Worm (Caenorhabditis elegans) whole organism, L4 larva: ENCODE measurements around the gene C50B6.9.

Experiments used
- D1046.2 ChIP-seq: fragments of 200-800 bp; sonication (Bioruptor generic); IDR thresholded peaks from 2 replicates; pipeline ENCODE4 v1.3.6; 2022; ENCODE audit warnings: missing genetic modification characterization, missing compliant biosample characterization
- F10B5.3 ChIP-seq: sonication (generic microtip); optimal IDR thresholded peaks from 2 replicates; lab custom pipeline; 2016; ENCODE audit warnings: mild to moderate bottlenecking, missing genetic modification characterization, missing compliant biosample characterization
- F37D6.2 ChIP-seq: sonication (generic microtip); optimal IDR thresholded peaks from 2 replicates; lab custom pipeline; 2016; ENCODE audit warnings: mild to moderate bottlenecking, missing genetic modification characterization, missing compliant biosample characterization
- F44E2.7 ChIP-seq: fragments of 200-800 bp; sonication (Bioruptor generic); IDR thresholded peaks from 2 replicates; pipeline ENCODE4 v2.1.2; 2022; ENCODE audit warnings: missing genetic modification characterization, missing compliant biosample characterization
- F49E8.2 ChIP-seq: sonication (generic microtip); optimal IDR thresholded peaks from 2 replicates; lab custom pipeline; 2016; ENCODE audit warnings: missing compliant biosample characterization, mild to moderate bottlenecking, missing genetic modification characterization, borderline replicate concordance
- Y48G9A.11 ChIP-seq: fragments of 200-800 bp; sonication (Bioruptor generic); IDR thresholded peaks from 2 replicates; pipeline ENCODE4 v1.3.6; 2022; ENCODE audit warnings: missing genetic modification reagents, missing genetic modification characterization, missing compliant biosample characterization
- Y5F2A.4 ChIP-seq: fragments of 200-800 bp; sonication (Bioruptor generic); optimal IDR thresholded peaks from 2 replicates; lab custom pipeline; 2018; ENCODE audit warnings: mild to moderate bottlenecking, missing genetic modification characterization, missing compliant biosample characterization
- Y75B8A.6 ChIP-seq: fragments of 200-800 bp; sonication (Bioruptor generic); IDR thresholded peaks from 2 replicates; pipeline ENCODE4 v1.3.6; 2022; ENCODE audit warnings: missing genetic modification reagents, missing genetic modification characterization, missing compliant biosample characterization
- ZK337.2 ChIP-seq: fragments of 200-800 bp; sonication (Bioruptor generic); IDR thresholded peaks from 2 replicates; pipeline ENCODE4 v1.3.6; 2022; ENCODE audit warnings: missing genetic modification reagents, missing genetic modification characterization, missing compliant biosample characterization
- ZK546.5 ChIP-seq, 2 experiments: sonication (generic microtip); optimal IDR thresholded peaks; 2 replicates each; lab custom pipeline; 2017; ENCODE audit warnings: missing biosample characterization in 2 of 2, missing genetic modification characterization in 2 of 2
- arid-1 ChIP-seq: fragments of 200-800 bp; sonication (Bioruptor generic); conservative IDR thresholded peaks from 2 replicates; pipeline ENCODE4 v1.3.6; 2022; ENCODE audit warnings: missing genetic modification reagents, missing genetic modification characterization, missing compliant biosample characterization
- ceh-20 ChIP-seq: fragments of 200-800 bp; sonication (Bioruptor generic); IDR thresholded peaks from 2 replicates; pipeline ENCODE4 v1.3.6; 2022; ENCODE audit warnings: missing genetic modification reagents, missing genetic modification characterization, missing compliant biosample characterization
- ceh-44 ChIP-seq: fragments of 200-800 bp; sonication (Bioruptor generic); IDR thresholded peaks from 2 replicates; pipeline ENCODE4 v1.3.6; 2022; ENCODE audit warnings: missing genetic modification reagents, missing genetic modification characterization, missing compliant biosample characterization
- ces-1 ChIP-seq: fragments of 150-350 bp; sonication (generic microtip); optimal IDR thresholded peaks from 4 replicates; lab custom pipeline; 2014; ENCODE audit warnings: missing biosample characterization, missing genetic modification reagents, missing genetic modification characterization
- daf-12 ChIP-seq: fragments of 150-350 bp; optimal IDR thresholded peaks from 2 replicates; lab custom pipeline; 2014; ENCODE audit warnings: missing biosample characterization, missing genetic modification reagents, missing genetic modification characterization
- dmd-8 ChIP-seq: fragments of 200-800 bp; sonication (Bioruptor generic); IDR thresholded peaks from 2 replicates; pipeline ENCODE4 v1.3.6; 2022; ENCODE audit warnings: missing genetic modification characterization, missing compliant biosample characterization
- dmd-9 ChIP-seq: fragments of 200-800 bp; sonication (Bioruptor generic); IDR thresholded peaks from 2 replicates; pipeline ENCODE4 v1.3.6; 2022; ENCODE audit warnings: missing genetic modification reagents, missing genetic modification characterization, missing compliant biosample characterization
- dve-1 ChIP-seq: sonication (generic microtip); optimal IDR thresholded peaks from 2 replicates; lab custom pipeline; 2017; ENCODE audit warnings: antibody characterized with exemption, mild to moderate bottlenecking, missing genetic modification characterization, missing compliant biosample characterization; ENCODE audit not compliant: insufficient read depth
- egl-43 ChIP-seq: fragments of 200-800 bp; sonication (Bioruptor generic); IDR thresholded peaks from 2 replicates; pipeline ENCODE4 v1.3.6; 2022; ENCODE audit warnings: missing genetic modification reagents, missing genetic modification characterization, missing compliant biosample characterization
- fkh-10 ChIP-seq: fragments of 150-350 bp; optimal IDR thresholded peaks from 2 replicates; lab custom pipeline; 2014; ENCODE audit warnings: missing biosample characterization, missing genetic modification reagents, missing genetic modification characterization
- fos-1 ChIP-seq: fragments of 150-350 bp; optimal IDR thresholded peaks from 2 replicates; lab custom pipeline; 2014; ENCODE audit warnings: missing biosample characterization, missing genetic modification characterization
- hlh-11 ChIP-seq: fragments of 200-800 bp; sonication (Bioruptor generic); optimal IDR thresholded peaks from 2 replicates; lab custom pipeline; 2018; ENCODE audit warnings: mild to moderate bottlenecking, missing genetic modification characterization, missing compliant biosample characterization
- hlh-30 ChIP-seq: sonication (generic microtip); optimal IDR thresholded peaks from 2 replicates; lab custom pipeline; 2017; ENCODE audit warnings: antibody characterized with exemption, mild to moderate bottlenecking, missing genetic modification characterization, missing compliant biosample characterization; ENCODE audit not compliant: insufficient read depth
- hmg-1.1 ChIP-seq: fragments of 200-800 bp; sonication (Bioruptor generic); IDR thresholded peaks from 2 replicates; pipeline ENCODE4 v1.3.6; 2022; ENCODE audit warnings: missing genetic modification reagents, missing genetic modification characterization, missing compliant biosample characterization
- jun-1 ChIP-seq: fragments of 150-350 bp; optimal IDR thresholded peaks from 2 replicates; lab custom pipeline; 2014; ENCODE audit warnings: missing biosample characterization, missing genetic modification reagents, missing genetic modification characterization
- lin-38 ChIP-seq: fragments of 200-800 bp; sonication (Bioruptor generic); IDR thresholded peaks from 2 replicates; pipeline ENCODE4 v1.3.6; 2022; ENCODE audit warnings: missing genetic modification reagents, missing genetic modification characterization, missing compliant biosample characterization
- lin-39 ChIP-seq: fragments of 150-350 bp; optimal IDR thresholded peaks from 2 replicates; lab custom pipeline; 2014; ENCODE audit warnings: missing biosample characterization, missing genetic modification reagents, missing genetic modification characterization
- madf-9 ChIP-seq: fragments of 200-800 bp; sonication (Bioruptor generic); conservative IDR thresholded peaks from 2 replicates; pipeline ENCODE4 v1.3.6; 2022; ENCODE audit warnings: missing genetic modification reagents, missing genetic modification characterization, missing compliant biosample characterization
- mdl-1 ChIP-seq, 2 experiments: fragments of 150-350 bp in 1 of 2; sonication (generic microtip) in 1 of 2; optimal IDR thresholded peaks; 2 replicates each; lab custom pipeline; 2014 to 2017; ENCODE audit warnings: missing biosample characterization in 2 of 2, missing genetic modification characterization in 2 of 2
- mep-1 ChIP-seq: fragments of 150-350 bp; sonication (generic microtip); optimal IDR thresholded peaks from 3 replicates; lab custom pipeline; 2014; ENCODE audit warnings: missing biosample characterization, missing genetic modification characterization
- nhr-102 ChIP-seq: sonication (generic microtip); optimal IDR thresholded peaks from 2 replicates; lab custom pipeline; 2016; ENCODE audit warnings: mild to moderate bottlenecking, missing genetic modification characterization, moderate library complexity, missing compliant biosample characterization
- nhr-11 ChIP-seq: fragments of 150-350 bp; optimal IDR thresholded peaks from 2 replicates; lab custom pipeline; 2014; ENCODE audit warnings: missing biosample characterization, missing genetic modification characterization
- nhr-111 ChIP-seq: fragments of 200-800 bp; sonication (Bioruptor generic); optimal IDR thresholded peaks from 2 replicates; lab custom pipeline; 2018; ENCODE audit warnings: mild to moderate bottlenecking, missing genetic modification characterization, missing compliant biosample characterization
- nhr-25 ChIP-seq: sonication (generic microtip); optimal IDR thresholded peaks from 2 replicates; lab custom pipeline; 2017; ENCODE audit warnings: missing genetic modification characterization, mild to moderate bottlenecking, missing compliant biosample characterization, antibody characterized with exemption, moderate library complexity, borderline replicate concordance; ENCODE audit not compliant: insufficient read depth
- nhr-28 ChIP-seq: fragments of 150-350 bp; optimal IDR thresholded peaks from 2 replicates; lab custom pipeline; 2014; ENCODE audit warnings: missing biosample characterization, missing genetic modification characterization
- nhr-42 ChIP-seq: fragments of 200-800 bp; sonication (Bioruptor generic); IDR thresholded peaks from 2 replicates; pipeline ENCODE4 v1.3.6; 2022; ENCODE audit warnings: missing genetic modification characterization, missing compliant biosample characterization
- nhr-48 ChIP-seq: sonication (generic microtip); optimal IDR thresholded peaks from 2 replicates; lab custom pipeline; 2016; ENCODE audit warnings: mild to moderate bottlenecking, missing genetic modification characterization, missing compliant biosample characterization
- nhr-6 ChIP-seq: fragments of 150-350 bp; optimal IDR thresholded peaks from 2 replicates; lab custom pipeline; 2014; ENCODE audit warnings: missing biosample characterization, missing genetic modification characterization
- pha-4 ChIP-seq, 2 experiments: fragments of 150-350 bp in 1 of 2; fragments of 200-800 bp in 1 of 2; sonication (Bioruptor generic) in 1 of 2; IDR thresholded peaks in 1 of 2; optimal IDR thresholded peaks in 1 of 2; 2 replicates each; pipeline versions ENCODE4 v1.3.6 to Lab custom; 2014 to 2022; ENCODE audit warnings: missing genetic modification characterization in 2 of 2, missing genetic modification reagents in 2 of 2, missing biosample characterization in 1 of 2, missing compliant biosample characterization in 1 of 2
- php-3 ChIP-seq: fragments of 200-800 bp; sonication (Bioruptor generic); IDR thresholded peaks from 2 replicates; pipeline ENCODE4 v1.3.6; 2022; ENCODE audit warnings: missing genetic modification reagents, missing genetic modification characterization, missing compliant biosample characterization
- skn-1 ChIP-seq: fragments of 150-350 bp; optimal IDR thresholded peaks from 2 replicates; lab custom pipeline; 2014; ENCODE audit warnings: missing biosample characterization, missing genetic modification characterization
- snpc-1.2 ChIP-seq: fragments of 200-800 bp; sonication (Bioruptor generic); IDR thresholded peaks from 2 replicates; pipeline ENCODE4 v1.3.6; 2022; ENCODE audit warnings: missing genetic modification reagents, missing genetic modification characterization, missing compliant biosample characterization
- snpc-4 ChIP-seq: fragments of 150-350 bp; optimal IDR thresholded peaks from 2 replicates; lab custom pipeline; 2014; ENCODE audit warnings: missing biosample characterization, missing genetic modification characterization
- tag-97 ChIP-seq: fragments of 200-800 bp; sonication (Bioruptor generic); IDR thresholded peaks from 2 replicates; pipeline ENCODE4 v1.3.6; 2022; ENCODE audit warnings: missing genetic modification characterization, missing compliant biosample characterization
- unc-39 ChIP-seq: sonication (generic microtip); optimal IDR thresholded peaks from 2 replicates; lab custom pipeline; 2017; ENCODE audit warnings: missing biosample characterization, missing genetic modification characterization
- zfp-2 ChIP-seq: sonication (generic microtip); optimal IDR thresholded peaks from 2 replicates; lab custom pipeline; 2016; ENCODE audit warnings: mild to moderate bottlenecking, missing genetic modification characterization, missing compliant biosample characterization
- zfp-3 ChIP-seq: fragments of 200-800 bp; sonication (Bioruptor generic); conservative IDR thresholded peaks from 2 replicates; pipeline ENCODE4 v1.3.6; 2022; ENCODE audit warnings: missing genetic modification reagents, missing genetic modification characterization, missing compliant biosample characterization
- zip-11 ChIP-seq: fragments of 200-800 bp; sonication (Bioruptor generic); IDR thresholded peaks from 2 replicates; pipeline ENCODE4 v1.3.6; 2022; ENCODE audit warnings: missing genetic modification characterization, missing compliant biosample characterization
- zip-2 ChIP-seq: fragments of 150-350 bp; optimal IDR thresholded peaks from 2 replicates; lab custom pipeline; 2014; ENCODE audit warnings: missing biosample characterization, missing genetic modification characterization

Gene C50B6.9

ce11 chrV:13312210-13312676, 23.9 kb upstream of the C50B6.9 start, which contains the start of gene nasp-2 (continued):
- no peak for TF ChIP-seq tag-97 (GFP tag; lab: Robert Waterston, UW)
- no peak for TF ChIP-seq hlh-30 (tag; lab: Kevin White, UChicago)
- TF ChIP-seq D1046.2 (GFP tag; lab: Robert Waterston, UW): no peak
- no peak for TF ChIP-seq php-3 (GFP tag; lab: Robert Waterston, UW)
- TF ChIP-seq nhr-102 (tag; lab: Kevin White, UChicago): no peak
- no peak for TF ChIP-seq F37D6.2 (tag; lab: Kevin White, UChicago)
- TF ChIP-seq Y48G9A.11: peak; percentile 97
- no peak for TF ChIP-seq nhr-48
- no peak for TF ChIP-seq zip-2 (tag; lab: Kevin White, UChicago)
- TF ChIP-seq nhr-6: peak; percentile 77
- peak; percentile 91 for TF ChIP-seq F49E8.2
- no peak for TF ChIP-seq nhr-42 (GFP tag; lab: Robert Waterston, UW)
- TF ChIP-seq fos-1 (tag; lab: Kevin White, UChicago): no peak
- TF ChIP-seq Y5F2A.4 (GFP tag; lab: Kevin White, UChicago): no peak
- peak; percentile 51; the same call in 1 of the 2 replicates for TF ChIP-seq ZK337.2 (GFP tag; lab: Robert Waterston, UW)
- no peak for TF ChIP-seq nhr-11 (tag; lab: Kevin White, UChicago)

- TF ChIP-seq ceh-20 (GFP tag; lab: Robert Waterston, UW) (no peak), nhr-102 (tag; lab: Kevin White, UChicago) (peak; percentile 9), dve-1 (tag; lab: Kevin White, UChicago) (peak; percentile 80), ces-1 (GFP tag; lab: Kevin White, UChicago) (no peak), madf-9 (GFP tag; lab: Robert Waterston, UW) (no peak), egl-43 (GFP tag; lab: Robert Waterston, UW) (no peak), lin-39 (peak; percentile 10), nhr-28 (tag; lab: Kevin White, UChicago) (peak; percentile 20), F10B5.3 (tag; lab: Kevin White, UChicago) (no peak), skn-1 (no peak), zip-11 (no peak), mep-1 (tag; lab: Kevin White, UChicago) (peak; percentile 67), ceh-44 (GFP tag; lab: Robert Waterston, UW) (no peak), dmd-9 (GFP tag; lab: Robert Waterston, UW) (peak; percentile 67; the same call in 1 of the 2 replicates), hlh-11 (tag; lab: Kevin White, UChicago) (peak; percentile 41), ZK546.5 (tag; optimal IDR thresholded peaks at IDR 0.05; lab: Kevin White, UChicago) (no peak), lin-38 (GFP tag; lab: Robert Waterston, UW) (peak; percentile 71), daf-12 (no peak), snpc-4 (no peak), dmd-8 (GFP tag; lab: Robert Waterston, UW) (no peak), Y75B8A.6 (GFP tag; lab: Robert Waterston, UW) (no peak), snpc-1.2 (GFP tag; lab: Robert Waterston, UW) (no peak), arid-1 (GFP tag; lab: Robert Waterston, UW) (no peak), zfp-3 (GFP tag; lab: Robert Waterston, UW) (no peak), unc-39 (tag; lab: Kevin White, UChicago) (no peak), hmg-1.1 (GFP tag; lab: Robert Waterston, UW) (peak; percentile 36; the same call in 1 of the 2 replicates), fkh-10 (GFP tag; lab: Kevin White, UChicago) (no peak), nhr-25 (tag; lab: Kevin White, UChicago) (peak; percentile 5), pha-4 (GFP tag; IDR thresholded peaks at IDR 0.05; lab: Robert Waterston, UW) (no peak), pha-4 (tag; optimal IDR thresholded peaks at IDR 0.05; lab: Kevin White, UChicago) (no peak), nhr-111 (GFP tag; lab: Kevin White, UChicago) (no peak), jun-1 (tag; lab: Kevin White, UChicago) (no peak), zfp-2 (tag; lab: Kevin White, UChicago) (no peak), mdl-1 (tag; optimal IDR thresholded peaks at IDR 0.05; lab: Kevin White, UChicago) (no peak), tag-97 (GFP tag; lab: Robert Waterston, UW) (no peak), F44E2.7 (GFP tag; lab: Robert Waterston, UW) (no peak)
Measured at ce11 chrV:13313045-13313623, 23.0 kb upstream of the C50B6.9 start, which contains the start of gene C50B6.3. TSS of gene C50B6.3 (plus strand) at chrV:13313573.
